Worm (Caenorhabditis elegans): ENCODE measurements around the gene sre-36.
A peak's percentile ranks its signal among the peaks of the same experiment; 100 is the strongest.

sre-36 gene

ce11 chrV:16361350-16361749 is 38.1 kb upstream of the sre-36 start:
- TF ChIP-seq aly-1 (tag; optimal IDR thresholded peaks at IDR 0.05) (no peak), hnd-1 (tag; optimal IDR thresholded peaks at IDR 0.05) (no peak), flt-1 (GFP tag; IDR thresholded peaks at IDR 0.05) (no peak), ceh-36 (tag; optimal IDR thresholded peaks at IDR 0.05) (no peak), F13C5.2 (tag; optimal IDR thresholded peaks at IDR 0.05) (no peak)

DNA sequence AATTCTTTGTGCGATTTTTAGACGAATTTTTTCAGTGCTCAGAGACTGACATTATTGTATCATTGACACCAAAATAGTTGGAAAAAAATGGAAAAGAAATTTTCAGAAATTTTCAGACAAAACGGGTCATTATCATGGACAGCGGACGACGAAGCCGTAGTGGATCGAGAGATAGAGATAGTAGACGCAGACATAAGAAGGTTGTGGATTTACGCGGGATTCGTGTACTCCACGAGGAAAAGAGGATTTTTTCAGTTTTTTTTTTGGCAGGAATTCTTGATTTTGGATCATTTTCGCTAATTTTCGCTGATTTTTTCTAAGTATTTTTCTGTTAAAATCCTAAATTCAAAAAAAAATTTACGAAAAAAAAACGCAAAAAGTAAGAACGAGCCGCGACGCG is 31.9 kb upstream of the sre-36 start, which contains the start of gene W08G11.3:
W08G11.3 (plus strand) TSS at position 107 of the 400 bp plus-strand sequence.
- peak; percentile 56 for TF ChIP-seq ama-1 (optimal IDR thresholded peaks at IDR 0.05)
- TF ChIP-seq ceh-13 (GFP tag; optimal IDR thresholded peaks at IDR 0.05): no peak

DNA sequence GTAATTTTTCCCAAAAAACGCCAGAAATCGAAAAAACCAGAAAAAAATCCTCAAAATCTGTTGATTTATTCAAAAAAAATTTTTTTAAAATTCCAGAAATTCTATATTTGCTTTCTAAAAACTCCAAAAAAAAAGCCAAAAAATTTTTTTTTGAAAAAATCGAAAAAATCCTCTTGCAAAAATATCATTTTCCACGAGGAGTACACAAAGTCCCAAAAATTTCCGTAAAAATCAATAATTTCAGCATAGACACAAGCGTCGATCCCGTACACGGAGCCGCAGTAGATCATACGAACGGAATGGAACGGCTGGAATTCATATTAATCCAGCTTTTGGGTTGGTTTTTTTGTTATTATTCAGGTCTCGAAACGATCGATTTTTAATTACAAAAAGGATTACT is 31.3 kb upstream of the sre-36 start:
- TF ChIP-seq tbx-11 (GFP tag; IDR thresholded peaks at IDR 0.05): no peak
- TF ChIP-seq F13C5.2 (tag; optimal IDR thresholded peaks at IDR 0.05): no peak
- no peak for TF ChIP-seq ceh-36 (tag; optimal IDR thresholded peaks at IDR 0.05)
- TF ChIP-seq B0310.2 (tag; optimal IDR thresholded peaks at IDR 0.05): no peak
- no peak for TF ChIP-seq ama-1 (optimal IDR thresholded peaks at IDR 0.05)
- TF ChIP-seq ceh-13 (GFP tag; optimal IDR thresholded peaks at IDR 0.05): no peak
- TF ChIP-seq tbx-37 (GFP tag; conservative IDR thresholded peaks at IDR 0.05): no peak
- no peak for TF ChIP-seq ets-7 (tag; optimal IDR thresholded peaks at IDR 0.05)
- no peak for TF ChIP-seq hmg-4 (GFP tag; optimal IDR thresholded peaks at IDR 0.05)
- TF ChIP-seq flt-1 (GFP tag; IDR thresholded peaks at IDR 0.05): no peak
- TF ChIP-seq hnd-1 (tag; optimal IDR thresholded peaks at IDR 0.05): no peak
- no peak for TF ChIP-seq aly-1 (tag; optimal IDR thresholded peaks at IDR 0.05)
- TF ChIP-seq pes-1 (GFP tag; IDR thresholded peaks at IDR 0.05): no peak
- TF ChIP-seq scrt-1 (GFP tag; IDR thresholded peaks at IDR 0.05): no peak
- no peak for TF ChIP-seq sea-1 (GFP tag; conservative IDR thresholded peaks at IDR 0.05)
- TF ChIP-seq tra-4 (tag; optimal IDR thresholded peaks at IDR 0.05): no peak
- TF ChIP-seq hmbx-1 (tag; optimal IDR thresholded peaks at IDR 0.05): no peak

- TF ChIP-seq sea-1 (GFP tag; conservative IDR thresholded peaks at IDR 0.05): peak; percentile 75
- peak; percentile 78 for TF ChIP-seq flt-1 (GFP tag; IDR thresholded peaks at IDR 0.05)
- peak; percentile 76 for TF ChIP-seq ceh-36 (tag; optimal IDR thresholded peaks at IDR 0.05)
- TF ChIP-seq scrt-1 (GFP tag; IDR thresholded peaks at IDR 0.05): peak; percentile 90
- TF ChIP-seq tra-4 (tag; optimal IDR thresholded peaks at IDR 0.05): peak; percentile 61
- peak; percentile 39 for TF ChIP-seq ets-7 (tag; optimal IDR thresholded peaks at IDR 0.05)
- TF ChIP-seq tbx-37 (GFP tag; conservative IDR thresholded peaks at IDR 0.05): peak; percentile 52; the same call in 1 of the 2 replicates
- peak; percentile 43 for TF ChIP-seq ceh-13 (GFP tag; optimal IDR thresholded peaks at IDR 0.05)
- peak; percentile 70 for TF ChIP-seq tbx-11 (GFP tag; IDR thresholded peaks at IDR 0.05)
- no peak for TF ChIP-seq ama-1 (optimal IDR thresholded peaks at IDR 0.05)
- peak; percentile 84 for TF ChIP-seq pes-1 (GFP tag; IDR thresholded peaks at IDR 0.05)
- peak; percentile 50 for TF ChIP-seq hnd-1 (tag; optimal IDR thresholded peaks at IDR 0.05)
- peak; percentile 75 for TF ChIP-seq hmg-4 (GFP tag; optimal IDR thresholded peaks at IDR 0.05)
- TF ChIP-seq hmbx-1 (tag; optimal IDR thresholded peaks at IDR 0.05): no peak
- peak; percentile 57 for TF ChIP-seq B0310.2 (tag; optimal IDR thresholded peaks at IDR 0.05)
- TF ChIP-seq aly-1 (tag; optimal IDR thresholded peaks at IDR 0.05): peak; percentile 89
- TF ChIP-seq F13C5.2 (tag; optimal IDR thresholded peaks at IDR 0.05): peak; percentile 76
Measured at ce11 chrV:16370039-16370438, 29.4 kb upstream of the sre-36 start.

- TF ChIP-seq sea-1 (GFP tag; conservative IDR thresholded peaks at IDR 0.05) (no peak), B0310.2 (tag; optimal IDR thresholded peaks at IDR 0.05) (no peak), hmbx-1 (tag; optimal IDR thresholded peaks at IDR 0.05) (no peak), scrt-1 (GFP tag; IDR thresholded peaks at IDR 0.05) (no peak), tra-4 (tag; optimal IDR thresholded peaks at IDR 0.05) (no peak), tbx-37 (GFP tag; conservative IDR thresholded peaks at IDR 0.05) (no peak), flt-1 (GFP tag; IDR thresholded peaks at IDR 0.05) (no peak), ama-1 (optimal IDR thresholded peaks at IDR 0.05) (no peak), hmg-4 (GFP tag; optimal IDR thresholded peaks at IDR 0.05) (no peak), pes-1 (GFP tag; IDR thresholded peaks at IDR 0.05) (no peak), F13C5.2 (tag; optimal IDR thresholded peaks at IDR 0.05) (no peak), ceh-13 (GFP tag; optimal IDR thresholded peaks at IDR 0.05) (no peak), ets-7 (tag; optimal IDR thresholded peaks at IDR 0.05) (no peak), hnd-1 (tag; optimal IDR thresholded peaks at IDR 0.05) (no peak), ceh-36 (tag; optimal IDR thresholded peaks at IDR 0.05) (no peak), tbx-11 (GFP tag; IDR thresholded peaks at IDR 0.05) (no peak)
Measured at ce11 chrV:16374676-16375075, 24.8 kb upstream of the sre-36 start, which contains the start of gene srv-34. srv-34 (minus strand) TSS chrV:16374776.

DNA sequence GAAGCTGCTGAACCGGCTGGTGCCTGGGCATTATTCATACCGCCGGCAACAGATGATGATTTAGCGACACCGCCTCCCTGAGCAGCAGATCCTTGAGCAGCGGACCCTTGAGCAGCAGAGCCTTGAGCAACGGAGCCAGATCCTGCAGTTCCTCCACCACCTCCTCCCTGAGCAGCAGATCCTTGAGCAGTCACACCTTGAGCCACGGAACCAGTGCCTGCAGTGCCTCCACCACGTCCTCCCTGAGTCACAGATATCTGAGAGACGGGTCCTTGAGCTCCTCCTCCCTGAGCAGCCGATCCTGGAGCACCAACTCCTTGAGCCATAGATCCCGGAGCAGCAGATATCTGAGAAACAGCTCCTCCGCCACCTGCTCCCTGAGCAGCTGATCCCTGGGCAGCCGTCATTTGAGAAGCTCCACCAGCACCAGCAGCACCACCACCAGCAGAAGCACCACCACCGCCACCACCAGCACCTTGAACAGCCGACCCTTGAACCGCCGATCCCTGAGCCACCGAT is 23.0 kb upstream of the sre-36 start:
- TF ChIP-seq tra-4 (tag; optimal IDR thresholded peaks at IDR 0.05) (no peak), B0310.2 (tag; optimal IDR thresholded peaks at IDR 0.05) (no peak), ceh-13 (GFP tag; optimal IDR thresholded peaks at IDR 0.05) (no peak), pes-1 (GFP tag; IDR thresholded peaks at IDR 0.05) (no peak), ets-7 (tag; optimal IDR thresholded peaks at IDR 0.05) (no peak)

DNA sequence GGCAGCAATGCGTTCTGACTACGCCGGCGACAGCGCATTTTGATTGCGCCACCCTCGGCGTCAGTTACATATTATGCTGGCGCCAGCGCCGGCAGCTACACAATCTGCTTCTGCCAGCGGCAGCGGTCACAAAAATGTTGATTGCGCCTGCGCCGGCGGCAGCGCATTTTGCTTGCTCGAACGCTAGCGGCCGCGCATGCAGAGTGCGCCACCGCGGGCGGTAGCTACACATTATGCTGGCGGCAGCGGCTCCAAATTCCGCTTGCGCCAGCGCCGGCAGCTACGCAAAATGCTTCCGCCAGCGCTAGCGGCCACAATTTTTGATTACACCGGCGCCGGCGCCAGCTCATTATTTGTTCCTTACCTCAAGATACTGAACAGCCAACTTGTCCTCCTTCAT is 22.3 kb upstream of the sre-36 start:
- TF ChIP-seq hmg-4 (GFP tag; optimal IDR thresholded peaks at IDR 0.05) (no peak), hnd-1 (tag; optimal IDR thresholded peaks at IDR 0.05) (no peak), ceh-13 (GFP tag; optimal IDR thresholded peaks at IDR 0.05) (no peak), tra-4 (tag; optimal IDR thresholded peaks at IDR 0.05) (no peak), pes-1 (GFP tag; IDR thresholded peaks at IDR 0.05) (no peak), ets-7 (tag; optimal IDR thresholded peaks at IDR 0.05) (no peak), ama-1 (optimal IDR thresholded peaks at IDR 0.05) (no peak)

DNA sequence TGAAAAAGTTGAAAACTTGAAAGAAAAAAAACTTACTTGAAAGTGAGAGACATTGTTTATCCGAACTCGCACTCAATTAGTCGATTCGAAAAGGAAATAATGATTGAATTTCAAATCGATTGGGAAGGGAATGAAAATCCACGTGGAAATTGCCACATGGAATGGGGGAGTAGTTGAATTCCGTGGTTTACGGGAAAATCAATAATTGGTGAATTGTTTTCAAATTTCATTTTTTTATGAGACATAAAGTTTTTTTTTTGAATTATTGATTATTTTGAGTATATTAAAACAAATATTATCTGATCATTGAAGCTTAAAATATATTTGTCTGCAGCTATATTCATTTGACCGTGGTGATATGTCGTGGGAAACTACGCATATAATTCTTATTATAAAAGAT is 21.6 kb upstream of the sre-36 start, which contains the start of gene F13A7.1:
F13A7.1 (minus strand) TSS at position 101 of the 400 bp plus-strand sequence.
- TF ChIP-seq ets-7 (tag; optimal IDR thresholded peaks at IDR 0.05) (no peak), F13C5.2 (tag; optimal IDR thresholded peaks at IDR 0.05) (no peak), ama-1 (optimal IDR thresholded peaks at IDR 0.05) (no peak), hmbx-1 (tag; optimal IDR thresholded peaks at IDR 0.05) (no peak), ceh-36 (tag; optimal IDR thresholded peaks at IDR 0.05) (no peak), hmg-4 (GFP tag; optimal IDR thresholded peaks at IDR 0.05) (no peak), sea-1 (GFP tag; conservative IDR thresholded peaks at IDR 0.05) (no peak)

All from whole organism, early embryonic.